Fruit fly (Drosophila melanogaster): Measurements from ENCODE around the gene Ent1.
A peak's percentile ranks its signal among the peaks of the same experiment; 100 is the strongest.

Gene Ent1

dm6 chr2L:306188-306927 lies 51.3 kb downstream of the Ent1 start (continued):
- no peak for TF ChIP-seq cas (GFP tag; IDR thresholded peaks at IDR 0.05)
- TF ChIP-seq Nf-YA (GFP tag; IDR thresholded peaks at IDR 0.05): no peak
- TF ChIP-seq Myb (GFP tag; optimal IDR thresholded peaks at IDR 0.05): no peak
- no peak for TF ChIP-seq CG6654 (GFP tag; optimal IDR thresholded peaks at IDR 0.05)
- no peak for TF ChIP-seq CG2120 (GFP tag; optimal IDR thresholded peaks at IDR 0.05)
- peak; percentile 23 for TF ChIP-seq BtbVII (GFP tag; optimal IDR thresholded peaks at IDR 0.05)
- TF ChIP-seq mld (GFP tag; IDR thresholded peaks at IDR 0.05; ENCODE audit: partially characterized antibody): no peak
- TF ChIP-seq lov (optimal IDR thresholded peaks at IDR 0.05): no peak
- 0 out of 3 replicates have a peak, but pooled peaks have one; percentile 38 for TF ChIP-seq lov (GFP tag; IDR thresholded peaks at IDR 0.05)
- TF ChIP-seq CG11560 (tag; IDR thresholded peaks at IDR 0.05): no peak
- no peak for TF ChIP-seq Dp (GFP tag; optimal IDR thresholded peaks at IDR 0.05)
- no peak for TF ChIP-seq gsb-n (tag; optimal IDR thresholded peaks at IDR 0.05)
- TF ChIP-seq CG4424 (GFP tag; optimal IDR thresholded peaks at IDR 0.05): no peak
- TF ChIP-seq sens-2 (GFP tag; IDR thresholded peaks at IDR 0.05): 0 out of 2 replicates have a peak, but pooled peaks have one; percentile 13
- no peak for TF ChIP-seq ems (GFP tag; optimal IDR thresholded peaks at IDR 0.05)
- no peak for TF ChIP-seq Mrtf (GFP tag; IDR thresholded peaks at IDR 0.05)
- no peak for TF ChIP-seq CG10209 (GFP tag; optimal IDR thresholded peaks at IDR 0.05)
- TF ChIP-seq usp (GFP tag; optimal IDR thresholded peaks at IDR 0.05): no peak
- TF ChIP-seq CG3281 (GFP tag; optimal IDR thresholded peaks at IDR 0.05): no peak
- TF ChIP-seq croc (GFP tag; conservative IDR thresholded peaks at IDR 0.05): no peak
- no peak for TF ChIP-seq CG9876 (GFP tag; optimal IDR thresholded peaks at IDR 0.05)
- TF ChIP-seq CG12155 (GFP tag; optimal IDR thresholded peaks at IDR 0.05): no peak
- TF ChIP-seq tgo (GFP tag; IDR thresholded peaks at IDR 0.05): no peak
- no peak for TF ChIP-seq Gug (GFP tag; IDR thresholded peaks at IDR 0.05)
- no peak for TF ChIP-seq CG7357 (GFP tag; IDR thresholded peaks at IDR 0.05)
- no peak for TF ChIP-seq tx (GFP tag; optimal IDR thresholded peaks at IDR 0.05)
- no peak for TF ChIP-seq CG10321 (GFP tag; IDR thresholded peaks at IDR 0.05)
- TF ChIP-seq psq (GFP tag; optimal IDR thresholded peaks at IDR 0.05): no peak
- TF ChIP-seq Optix (GFP tag; IDR thresholded peaks at IDR 0.05): no peak
- TF ChIP-seq ato (GFP tag; IDR thresholded peaks at IDR 0.05; ENCODE audit: partially characterized antibody): 0 out of 2 replicates have a peak, but pooled peaks have one; percentile 25
- TF ChIP-seq Ets97D (GFP tag; optimal IDR thresholded peaks at IDR 0.05): no peak
- TF ChIP-seq ewg (GFP tag; optimal IDR thresholded peaks at IDR 0.05): no peak
- TF ChIP-seq CG17385 (GFP tag; optimal IDR thresholded peaks at IDR 0.05): no peak
- no peak for TF ChIP-seq CHES-1-like (GFP tag; optimal IDR thresholded peaks at IDR 0.05)
- TF ChIP-seq gcm2 (GFP tag; optimal IDR thresholded peaks at IDR 0.05): no peak
- TF ChIP-seq CG33213 (GFP tag; optimal IDR thresholded peaks at IDR 0.05): no peak
- TF ChIP-seq gem (tag; optimal IDR thresholded peaks at IDR 0.05): no peak
- no peak for TF ChIP-seq CG14441 (GFP tag; IDR thresholded peaks at IDR 0.05)
- no peak for TF ChIP-seq C15 (GFP tag; IDR thresholded peaks at IDR 0.05)
- TF ChIP-seq row (GFP tag; IDR thresholded peaks at IDR 0.05): no peak
- TF ChIP-seq CG14860 (GFP tag; IDR thresholded peaks at IDR 0.05; ENCODE audit: partially characterized antibody): no peak
- no peak for TF ChIP-seq TFAM (GFP tag; optimal IDR thresholded peaks at IDR 0.05)
- TF ChIP-seq grn (GFP tag; optimal IDR thresholded peaks at IDR 0.05): peak; percentile 67
- TF ChIP-seq HLH3B (GFP tag; IDR thresholded peaks at IDR 0.05): no peak
- TF ChIP-seq Side (GFP tag; optimal IDR thresholded peaks at IDR 0.05): no peak
- no peak for TF ChIP-seq twi (tag; optimal IDR thresholded peaks at IDR 0.05)
- no peak for TF ChIP-seq CG15073 (GFP tag; optimal IDR thresholded peaks at IDR 0.05)
- no peak for TF ChIP-seq HLH54F (GFP tag; optimal IDR thresholded peaks at IDR 0.05)
- peak; percentile 55 for TF ChIP-seq CG12769 (tag; optimal IDR thresholded peaks at IDR 0.05)
- no peak for TF ChIP-seq CG7271 (tag; optimal IDR thresholded peaks at IDR 0.05)
- TF ChIP-seq cwo (GFP tag; optimal IDR thresholded peaks at IDR 0.05): no peak
- TF ChIP-seq CG3838 (GFP tag; optimal IDR thresholded peaks at IDR 0.05): no peak

All from whole organism, embryonic.